Worm (Caenorhabditis elegans) whole organism, L4 larva: ENCODE measurements around the gene Y57G7A.1.

Experiments
- F37D6.2 ChIP-seq: sonication (generic microtip); optimal IDR thresholded peaks from 2 replicates; lab custom pipeline; 2016; ENCODE audit warnings: mild to moderate bottlenecking, missing genetic modification characterization, missing compliant biosample characterization
- lin-39 ChIP-seq: fragments of 150-350 bp; optimal IDR thresholded peaks from 2 replicates; lab custom pipeline; 2014; ENCODE audit warnings: missing biosample characterization, missing genetic modification reagents, missing genetic modification characterization
- nhr-111 ChIP-seq: fragments of 200-800 bp; sonication (Bioruptor generic); optimal IDR thresholded peaks from 2 replicates; lab custom pipeline; 2018; ENCODE audit warnings: mild to moderate bottlenecking, missing genetic modification characterization, missing compliant biosample characterization
- nhr-48 ChIP-seq: sonication (generic microtip); optimal IDR thresholded peaks from 2 replicates; lab custom pipeline; 2016; ENCODE audit warnings: mild to moderate bottlenecking, missing genetic modification characterization, missing compliant biosample characterization
- nhr-6 ChIP-seq: fragments of 150-350 bp; optimal IDR thresholded peaks from 2 replicates; lab custom pipeline; 2014; ENCODE audit warnings: missing biosample characterization, missing genetic modification characterization
- unc-130 ChIP-seq: sonication (generic microtip); optimal IDR thresholded peaks from 2 replicates; lab custom pipeline; 2016; ENCODE audit warnings: missing genetic modification reagents, missing genetic modification characterization, missing compliant biosample characterization

DNA sequence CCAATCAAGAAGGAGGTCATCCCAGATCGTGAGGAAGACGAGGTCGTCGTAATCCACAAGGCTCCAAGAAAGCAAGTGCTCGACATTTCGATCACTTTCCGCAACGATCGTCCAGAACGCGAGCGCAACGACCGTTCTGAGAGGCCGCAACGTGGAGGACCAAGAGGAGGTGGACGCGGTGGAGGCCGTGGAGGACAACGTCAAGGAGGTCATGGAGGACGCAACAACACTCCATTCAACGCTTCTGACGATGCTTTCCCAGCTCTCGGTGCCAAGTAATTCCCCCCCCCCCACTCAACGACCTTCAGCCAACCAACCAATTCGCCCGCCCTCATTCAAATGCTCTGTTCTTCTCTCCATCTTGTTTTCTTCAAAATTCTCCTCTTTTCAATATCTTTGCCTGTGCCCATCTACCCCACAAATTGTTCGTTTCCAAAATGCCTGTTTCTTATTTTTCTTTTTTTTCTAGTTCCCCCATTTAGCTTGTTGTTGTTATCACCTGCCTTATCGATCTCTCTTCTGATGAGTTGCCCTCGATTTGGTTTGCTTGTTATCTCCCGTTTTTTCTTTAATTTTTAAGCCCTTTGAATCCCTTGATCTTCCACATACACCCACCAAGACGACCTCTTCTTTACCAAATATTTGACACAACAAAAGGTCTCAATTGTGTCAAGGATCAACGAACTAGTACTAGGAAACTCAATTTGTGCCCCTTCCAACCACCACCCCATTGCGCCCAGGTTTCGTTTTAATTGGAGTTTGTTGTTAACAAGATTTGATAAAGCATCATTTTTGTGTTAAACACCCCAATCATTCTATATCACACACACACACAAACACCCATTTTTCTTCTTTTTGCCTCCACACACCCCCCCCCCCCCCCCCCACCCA lies 24.3 kb downstream of the Y57G7A.1 start:
- no peak for TF ChIP-seq nhr-111 (GFP tag; lab: Kevin White, UChicago)
- TF ChIP-seq lin-39 (tag; lab: Kevin White, UChicago), result no peak
- TF ChIP-seq unc-130 (GFP tag; lab: Kevin White, UChicago), result no peak
- TF ChIP-seq nhr-6, result no peak
- TF ChIP-seq F37D6.2 (tag; lab: Kevin White, UChicago), result no peak
- no peak for TF ChIP-seq nhr-48 (tag; lab: Kevin White, UChicago)
